Fruit fly (Drosophila melanogaster) whole organism, embryonic: Measurements from ENCODE around the gene CG8765.
A peak's percentile ranks its signal among the peaks of the same experiment; 100 is the strongest.

Experiments used
- Atf-2 ChIP-seq: fragments of 200-800 bp; sonication (Bioruptor generic); optimal IDR thresholded peaks from 2 replicates; lab custom pipeline; 2016; ENCODE audit warnings: missing biosample characterization, missing genetic modification characterization
- Atf3 ChIP-seq: fragments of 200-800 bp; sonication (Bioruptor generic); optimal IDR thresholded peaks from 3 replicates; lab custom pipeline; 2016; ENCODE audit warnings: missing biosample characterization, missing genetic modification characterization
- Bdp1 ChIP-seq: fragments of 200-800 bp; sonication (Bioruptor generic); optimal IDR thresholded peaks from 3 replicates; lab custom pipeline; 2016; ENCODE audit warnings: missing biosample characterization, missing genetic modification characterization
- CG10209 ChIP-seq: fragments of 200-800 bp; sonication (Bioruptor generic); optimal IDR thresholded peaks from 3 replicates; lab custom pipeline; 2017; ENCODE audit warnings: missing biosample characterization, mild to moderate bottlenecking, missing genetic modification characterization, missing genetic modification reagents
- CG10462 ChIP-seq: fragments of 200-800 bp; sonication (Bioruptor generic); optimal IDR thresholded peaks from 2 replicates; lab custom pipeline; 2016; ENCODE audit warnings: missing biosample characterization, missing genetic modification characterization
- CG13894 ChIP-seq: fragments of 200-800 bp; sonication (Bioruptor generic); optimal IDR thresholded peaks from 3 replicates; lab custom pipeline; 2018; ENCODE audit warnings: missing biosample characterization, mild to moderate bottlenecking, missing genetic modification characterization, moderate library complexity
- CG15269 ChIP-seq: fragments of 200-800 bp; sonication (Bioruptor generic); optimal IDR thresholded peaks from 2 replicates; lab custom pipeline; 2018; ENCODE audit warnings: missing biosample characterization, mild to moderate bottlenecking, missing genetic modification characterization, moderate library complexity
- CG1647 ChIP-seq: fragments of 200-800 bp; sonication (Bioruptor generic); optimal IDR thresholded peaks from 3 replicates; lab custom pipeline; 2016; ENCODE audit warnings: missing biosample characterization, missing genetic modification characterization
- CG16863 ChIP-seq: fragments of 200-800 bp; sonication (Bioruptor generic); optimal IDR thresholded peaks from 3 replicates; lab custom pipeline; 2016; ENCODE audit warnings: missing biosample characterization, missing genetic modification characterization
- CG31224 ChIP-seq: fragments of 200-800 bp; sonication (Bioruptor generic); IDR thresholded peaks from 2 replicates; pipeline ENCODE4 v1.3.6; 2022; ENCODE audit warnings: missing biosample characterization, missing genetic modification characterization
- CG32767 ChIP-seq: fragments of 200-800 bp; sonication (Bioruptor generic); IDR thresholded peaks from 2 replicates; pipeline ENCODE4 v1.3.6; 2022; ENCODE audit warnings: missing biosample characterization, missing genetic modification characterization
- CG32772 ChIP-seq: fragments of 200-800 bp; sonication (Bioruptor generic); IDR thresholded peaks from 2 replicates; pipeline ENCODE4 v1.3.6; 2022; ENCODE audit warnings: missing biosample characterization, missing genetic modification characterization
- CG4282 ChIP-seq: fragments of 200-800 bp; sonication (Bioruptor generic); optimal IDR thresholded peaks from 2 replicates; lab custom pipeline; 2016; ENCODE audit warnings: missing biosample characterization, missing genetic modification characterization
- CG4707 ChIP-seq: fragments of 200-800 bp; sonication (Bioruptor generic); optimal IDR thresholded peaks from 2 replicates; lab custom pipeline; 2018; ENCODE audit warnings: missing biosample characterization, mild to moderate bottlenecking, missing genetic modification characterization, moderate library complexity
- CG5953 ChIP-seq: fragments of 200-800 bp; sonication (Bioruptor generic); IDR thresholded peaks from 2 replicates; pipeline ENCODE4 v1.3.6; 2022; ENCODE audit warnings: missing biosample characterization, missing genetic modification characterization
- CG6854 ChIP-seq: fragments of 200-800 bp; sonication (Bioruptor generic); optimal IDR thresholded peaks from 3 replicates; lab custom pipeline; 2017; ENCODE audit warnings: missing biosample characterization, mild to moderate bottlenecking, missing genetic modification characterization
- CG7372 ChIP-seq: fragments of 200-800 bp; sonication (Bioruptor generic); IDR thresholded peaks from 2 replicates; pipeline ENCODE4 v1.3.6; 2022; ENCODE audit warnings: missing biosample characterization, missing genetic modification characterization
- CG9437 ChIP-seq: fragments of 200-800 bp; sonication (Bioruptor generic); optimal IDR thresholded peaks from 2 replicates; lab custom pipeline; 2018; ENCODE audit warnings: missing biosample characterization, mild to moderate bottlenecking, missing genetic modification characterization
- CrebB ChIP-seq: fragments of 200-800 bp; sonication (Bioruptor generic); optimal IDR thresholded peaks from 3 replicates; lab custom pipeline; 2018; ENCODE audit warnings: missing biosample characterization, mild to moderate bottlenecking, missing genetic modification characterization
- Dref ChIP-seq: fragments of 200-800 bp; sonication (Bioruptor generic); IDR thresholded peaks from 2 replicates; pipeline ENCODE4 v1.3.6; 2022; ENCODE audit warnings: missing biosample characterization, missing genetic modification characterization
- Drgx ChIP-seq: fragments of 200-800 bp; sonication (Bioruptor generic); IDR thresholded peaks from 2 replicates; pipeline ENCODE4 v1.3.6; 2022; ENCODE audit warnings: missing biosample characterization, missing genetic modification characterization
- Ets97D ChIP-seq: fragments of 200-800 bp; sonication (Bioruptor generic); optimal IDR thresholded peaks from 3 replicates; lab custom pipeline; 2016; ENCODE audit warnings: missing biosample characterization, missing genetic modification characterization
- Fer1 ChIP-seq: fragments of 200-800 bp; sonication (Bioruptor generic); optimal IDR thresholded peaks from 2 replicates; lab custom pipeline; 2017; ENCODE audit warnings: missing biosample characterization, mild to moderate bottlenecking, missing genetic modification characterization
- HLH4C ChIP-seq: fragments of 200-800 bp; sonication (Bioruptor generic); IDR thresholded peaks from 3 replicates; pipeline ENCODE4 v1.3.6; 2022; ENCODE audit warnings: missing biosample characterization, missing genetic modification characterization; ENCODE audit not compliant: partially characterized antibody
- HmgZ ChIP-seq: fragments of 200-800 bp; sonication (Bioruptor generic); optimal IDR thresholded peaks from 2 replicates; lab custom pipeline; 2018; ENCODE audit warnings: missing biosample characterization, mild to moderate bottlenecking, missing genetic modification characterization
- Hr51 ChIP-seq, 2 experiments: fragments of 200-800 bp; sonication (Bioruptor generic); optimal IDR thresholded peaks; 2 replicates in 1 of 2; 3 replicates in 1 of 2; lab custom pipeline; 2016 to 2018; ENCODE audit warnings: missing biosample characterization in 2 of 2, missing genetic modification characterization in 2 of 2, mild to moderate bottlenecking in 1 of 2, moderate library complexity in 1 of 2
- Mes4 ChIP-seq: fragments of 200-800 bp; sonication (Bioruptor generic); optimal IDR thresholded peaks from 2 replicates; lab custom pipeline; 2016; ENCODE audit warnings: missing biosample characterization, missing genetic modification characterization
- NFAT ChIP-seq: fragments of 200-800 bp; sonication (Bioruptor generic); IDR thresholded peaks from 2 replicates; pipeline ENCODE4 v1.3.6; 2022; ENCODE audit warnings: missing biosample characterization, missing genetic modification characterization
- Optix ChIP-seq: fragments of 200-800 bp; sonication (Bioruptor generic); IDR thresholded peaks from 3 replicates; pipeline ENCODE4 v1.3.6; 2022; ENCODE audit warnings: missing biosample characterization, missing genetic modification characterization
- Usf ChIP-seq: fragments of 200-800 bp; sonication (Bioruptor generic); optimal IDR thresholded peaks from 2 replicates; lab custom pipeline; 2017; ENCODE audit warnings: missing genotype, missing biosample characterization, missing genetic modification characterization
- al ChIP-seq: fragments of 200-800 bp; sonication (Bioruptor generic); IDR thresholded peaks from 2 replicates; pipeline ENCODE4 v1.3.6; 2022; ENCODE audit warnings: missing biosample characterization, missing genetic modification characterization
- bbx ChIP-seq: fragments of 200-800 bp; sonication (Bioruptor generic); IDR thresholded peaks from 2 replicates; pipeline ENCODE4 v1.3.6; 2022; ENCODE audit warnings: missing biosample characterization, missing genetic modification characterization; ENCODE audit not compliant: partially characterized antibody
- bowl ChIP-seq: fragments of 200-800 bp; sonication (Bioruptor generic); IDR thresholded peaks from 2 replicates; pipeline ENCODE4 v1.3.6; 2022; ENCODE audit warnings: missing biosample characterization, missing genetic modification characterization
- caup ChIP-seq: fragments of 200-800 bp; sonication (Bioruptor generic); optimal IDR thresholded peaks from 3 replicates; lab custom pipeline; 2017; ENCODE audit warnings: missing biosample characterization, mild to moderate bottlenecking, missing genetic modification characterization, moderate library complexity; ENCODE audit not compliant: severe bottlenecking
- cwo ChIP-seq: fragments of 200-800 bp; sonication (Bioruptor generic); optimal IDR thresholded peaks from 3 replicates; lab custom pipeline; 2017; ENCODE audit warnings: missing biosample characterization, missing genetic modification characterization, mild to moderate bottlenecking, moderate library complexity, missing genetic modification reagents
- dan ChIP-seq: fragments of 200-800 bp; sonication (Bioruptor generic); IDR thresholded peaks from 2 replicates; pipeline ENCODE4 v1.3.6; 2022; ENCODE audit warnings: missing biosample characterization, missing genetic modification characterization
- gcm ChIP-seq: fragments of 200-800 bp; sonication (Bioruptor generic); optimal IDR thresholded peaks from 2 replicates; lab custom pipeline; 2019; ENCODE audit warnings: missing biosample characterization, mild to moderate bottlenecking, missing genetic modification characterization, moderate library complexity
- gem ChIP-seq: fragments of 200-800 bp; sonication (Bioruptor generic); optimal IDR thresholded peaks from 2 replicates; lab custom pipeline; 2019; ENCODE audit warnings: missing biosample characterization, mild to moderate bottlenecking, missing genetic modification characterization, moderate library complexity
- h ChIP-seq: fragments of >200 bp; optimal IDR thresholded peaks from 2 replicates; lab custom pipeline; 2017
- hth ChIP-seq: fragments of >200 bp; optimal IDR thresholded peaks from 2 replicates; lab custom pipeline; 2017; ENCODE audit warnings: inconsistent platforms
- lmd ChIP-seq: fragments of 200-800 bp; sonication (Bioruptor generic); IDR thresholded peaks from 2 replicates; pipeline ENCODE4 v1.3.6; 2022; ENCODE audit warnings: missing biosample characterization, missing genetic modification characterization
- mam ChIP-seq: fragments of 200-800 bp; sonication (Bioruptor generic); optimal IDR thresholded peaks from 3 replicates; lab custom pipeline; 2016; ENCODE audit warnings: missing biosample characterization, missing genetic modification characterization
- peb ChIP-seq: fragments of 200-800 bp; sonication (Bioruptor generic); IDR thresholded peaks from 2 replicates; pipeline ENCODE4 v1.3.6; 2022; ENCODE audit warnings: missing biosample characterization, missing genetic modification characterization
- schlank ChIP-seq: fragments of 200-800 bp; sonication (Bioruptor generic); optimal IDR thresholded peaks from 2 replicates; lab custom pipeline; 2018; ENCODE audit warnings: missing biosample characterization, mild to moderate bottlenecking, missing genetic modification characterization
- sd ChIP-seq: fragments of 200-800 bp; sonication (Bioruptor generic); optimal IDR thresholded peaks from 3 replicates; lab custom pipeline; 2018; ENCODE audit warnings: missing biosample characterization, mild to moderate bottlenecking, missing genetic modification characterization, moderate library complexity
- shn ChIP-seq: fragments of 200-800 bp; sonication (Bioruptor generic); optimal IDR thresholded peaks from 3 replicates; lab custom pipeline; 2016; ENCODE audit warnings: missing biosample characterization, missing genetic modification characterization
- slou ChIP-seq: fragments of 200-800 bp; sonication (Bioruptor generic); optimal IDR thresholded peaks from 3 replicates; lab custom pipeline; 2016; ENCODE audit warnings: missing biosample characterization, missing genetic modification characterization
- tin ChIP-seq: fragments of 200-800 bp; sonication (Bioruptor generic); optimal IDR thresholded peaks from 3 replicates; lab custom pipeline; 2016; ENCODE audit warnings: missing biosample characterization, missing genetic modification characterization
- toy ChIP-seq: fragments of 200-800 bp; sonication (Bioruptor generic); IDR thresholded peaks from 2 replicates; pipeline ENCODE4 v1.3.6; 2022; ENCODE audit warnings: missing biosample characterization, missing genetic modification characterization
- ttk ChIP-seq: fragments of 200-800 bp; sonication (Bioruptor generic); IDR thresholded peaks from 2 replicates; pipeline ENCODE4 v2.1.2; 2022; ENCODE audit warnings: missing biosample characterization, missing genetic modification characterization
- tx ChIP-seq: fragments of 200-800 bp; sonication (Bioruptor generic); optimal IDR thresholded peaks from 2 replicates; lab custom pipeline; 2016; ENCODE audit warnings: missing biosample characterization, missing genetic modification characterization
- unc-4 ChIP-seq: fragments of 200-800 bp; sonication (Bioruptor generic); IDR thresholded peaks from 2 replicates; pipeline ENCODE4 v1.3.6; 2022; ENCODE audit warnings: missing biosample characterization, missing genetic modification characterization; ENCODE audit not compliant: partially characterized antibody
- wdn ChIP-seq: fragments of 200-800 bp; sonication (Bioruptor generic); IDR thresholded peaks from 2 replicates; pipeline ENCODE4 v1.3.6; 2022; ENCODE audit warnings: missing biosample characterization, missing genetic modification characterization

The CG8765 gene

DNA sequence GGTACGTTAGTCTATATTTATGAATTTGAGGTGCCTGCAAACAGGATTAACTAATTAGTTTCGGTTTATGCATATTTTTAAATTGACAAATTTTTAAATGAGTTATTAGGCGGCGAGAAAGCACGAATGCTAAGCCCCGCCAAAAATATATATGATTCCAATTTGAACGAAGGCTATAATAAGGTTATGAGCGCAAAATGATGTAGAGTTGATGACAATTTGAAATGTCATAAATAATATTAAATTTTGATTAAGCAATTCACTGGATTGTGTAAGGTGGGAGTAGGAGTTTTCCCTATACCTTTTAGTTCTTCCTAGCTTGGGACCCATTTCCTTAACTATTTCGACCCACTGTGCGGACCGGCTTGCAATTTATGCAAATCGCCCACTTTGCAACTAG lies 12.5 kb upstream of the CG8765 start (continued):
- no peak for TF ChIP-seq CG9437 (GFP tag; lab: Kevin White, UChicago)
- TF ChIP-seq peb (GFP tag; lab: Robert Waterston, UW): no peak
- no peak for TF ChIP-seq cwo (GFP tag; lab: Kevin White, UChicago)
- TF ChIP-seq Mes4: no peak
- TF ChIP-seq CG7372: no peak
- TF ChIP-seq Fer1 (GFP tag; lab: Kevin White, UChicago): no peak
- TF ChIP-seq Ets97D (GFP tag; lab: Kevin White, UChicago): no peak
- no peak for TF ChIP-seq schlank
- no peak for TF ChIP-seq unc-4 (GFP tag; lab: Robert Waterston, UW)
- peak; percentile 40; the same call in 1 of the 2 replicates for TF ChIP-seq al
- TF ChIP-seq toy: no peak
- TF ChIP-seq ttk (GFP tag; lab: Robert Waterston, UW): no peak
- peak; percentile 68 for TF ChIP-seq Drgx (GFP tag; lab: Robert Waterston, UW)
- no peak for TF ChIP-seq Optix (GFP tag; lab: Robert Waterston, UW)
- peak in 1 of 2 experiments; percentile 20 for TF ChIP-seq Hr51 (GFP tag; optimal IDR thresholded peaks at IDR 0.05; lab: Kevin White, UChicago)
- no peak for TF ChIP-seq CG13894 (tag; lab: Kevin White, UChicago)
- TF ChIP-seq CG6854 (GFP tag; lab: Kevin White, UChicago): no peak
- no peak for TF ChIP-seq CG31224 (GFP tag; lab: Robert Waterston, UW)
- no peak for TF ChIP-seq NFAT (GFP tag; lab: Robert Waterston, UW)
- no peak for TF ChIP-seq bowl
- no peak for TF ChIP-seq CG16863
- no peak for TF ChIP-seq CG32767 (GFP tag; lab: Robert Waterston, UW)
- TF ChIP-seq Bdp1: no peak
- TF ChIP-seq CG10209 (GFP tag; lab: Kevin White, UChicago): no peak
- TF ChIP-seq CG15269 (tag; lab: Kevin White, UChicago): peak; percentile 14
- TF ChIP-seq Dref: no peak
- no peak for TF ChIP-seq tx (GFP tag; lab: Kevin White, UChicago)
- no peak for TF ChIP-seq caup (GFP tag; lab: Kevin White, UChicago)
- peak; percentile 26; the same call in 1 of the 2 replicates for TF ChIP-seq lmd (GFP tag; lab: Robert Waterston, UW)
- TF ChIP-seq Atf3: no peak
- TF ChIP-seq CG5953: no peak
- TF ChIP-seq HLH4C (GFP tag; lab: Robert Waterston, UW): no peak
- TF ChIP-seq Atf-2 (GFP tag; lab: Kevin White, UChicago): no peak
- TF ChIP-seq CG4282 (GFP tag; lab: Kevin White, UChicago): no peak
- no peak for TF ChIP-seq tin (GFP tag; lab: Kevin White, UChicago)
- TF ChIP-seq Usf: no peak
- TF ChIP-seq hth: no peak
- TF ChIP-seq CG4707 (GFP tag; lab: Kevin White, UChicago): no peak
- no peak for TF ChIP-seq slou (GFP tag; lab: Kevin White, UChicago)
- no peak for TF ChIP-seq HmgZ (tag; lab: Kevin White, UChicago)
- TF ChIP-seq wdn: no peak
- no peak for TF ChIP-seq gcm (GFP tag; lab: Kevin White, UChicago)
- TF ChIP-seq mam: no peak
- no peak for TF ChIP-seq CG10462 (GFP tag; lab: Kevin White, UChicago)
- TF ChIP-seq CG1647: no peak
- TF ChIP-seq CG32772: no peak
- TF ChIP-seq h: no peak
- TF ChIP-seq sd (tag; lab: Kevin White, UChicago): no peak
- TF ChIP-seq CrebB (tag; lab: Kevin White, UChicago): no peak
- no peak for TF ChIP-seq shn (GFP tag; lab: Kevin White, UChicago)
- TF ChIP-seq bbx: no peak
- TF ChIP-seq gem (tag; lab: Kevin White, UChicago): peak; percentile 32
- TF ChIP-seq dan (GFP tag; lab: Robert Waterston, UW): no peak
